Fruit fly (Drosophila melanogaster) whole organism, embryonic: Measurements from ENCODE around the gene CG16753.
A peak's percentile ranks its signal among the peaks of the same experiment; 100 is the strongest.

Source experiments
- Ada2b ChIP-seq: fragments of 200-800 bp; sonication (Bioruptor generic); IDR thresholded peaks from 2 replicates; pipeline ENCODE4 v1.3.6; 2022; ENCODE audit warnings: missing biosample characterization, missing genetic modification characterization
- B-H2 ChIP-seq: fragments of 200-800 bp; sonication (Bioruptor generic); optimal IDR thresholded peaks from 2 replicates; lab custom pipeline; 2018; ENCODE audit warnings: missing biosample characterization, mild to moderate bottlenecking, missing genetic modification characterization
- CG10959 ChIP-seq: fragments of 200-800 bp; sonication (Bioruptor generic); IDR thresholded peaks from 2 replicates; pipeline ENCODE4 v1.3.6; 2022; ENCODE audit warnings: missing biosample characterization, missing genetic modification characterization
- CG13296 ChIP-seq: fragments of 200-800 bp; sonication (Bioruptor generic); optimal IDR thresholded peaks from 3 replicates; lab custom pipeline; 2018; ENCODE audit warnings: missing biosample characterization, mild to moderate bottlenecking, missing genetic modification characterization
- CG15479 ChIP-seq: fragments of 200-800 bp; sonication (Bioruptor generic); optimal IDR thresholded peaks from 3 replicates; lab custom pipeline; 2019; ENCODE audit warnings: missing biosample characterization, mild to moderate bottlenecking, missing genetic modification characterization, moderate library complexity
- CG16863 ChIP-seq: fragments of 200-800 bp; sonication (Bioruptor generic); optimal IDR thresholded peaks from 3 replicates; lab custom pipeline; 2016; ENCODE audit warnings: missing biosample characterization, missing genetic modification characterization
- CG1792 ChIP-seq: fragments of 200-800 bp; sonication (Bioruptor generic); optimal IDR thresholded peaks from 2 replicates; lab custom pipeline; 2016; ENCODE audit warnings: missing biosample characterization, missing genetic modification characterization
- CG18764 ChIP-seq: fragments of 200-800 bp; sonication (Bioruptor generic); optimal IDR thresholded peaks from 3 replicates; lab custom pipeline; 2016; ENCODE audit warnings: missing biosample characterization, missing genetic modification characterization
- CG30431 ChIP-seq: fragments of 200-800 bp; sonication (Bioruptor generic); optimal IDR thresholded peaks from 2 replicates; lab custom pipeline; 2017; ENCODE audit warnings: missing biosample characterization, missing genetic modification characterization
- CG3065 ChIP-seq: fragments of 200-800 bp; sonication (Bioruptor generic); optimal IDR thresholded peaks from 2 replicates; lab custom pipeline; 2016; ENCODE audit warnings: missing biosample characterization, missing genetic modification characterization
- CG42726 ChIP-seq: fragments of 200-800 bp; sonication (Bioruptor generic); IDR thresholded peaks from 2 replicates; pipeline ENCODE4 v1.3.6; 2022; ENCODE audit warnings: missing biosample characterization, missing genetic modification characterization; ENCODE audit not compliant: partially characterized antibody
- CG4707 ChIP-seq: fragments of 200-800 bp; sonication (Bioruptor generic); optimal IDR thresholded peaks from 2 replicates; lab custom pipeline; 2018; ENCODE audit warnings: missing biosample characterization, mild to moderate bottlenecking, missing genetic modification characterization, moderate library complexity
- CG6272 ChIP-seq: fragments of 200-800 bp; sonication (Bioruptor generic); IDR thresholded peaks from 2 replicates; pipeline ENCODE4 v1.3.6; 2022; ENCODE audit warnings: missing biosample characterization, missing genetic modification characterization
- CG6683 ChIP-seq: fragments of 200-800 bp; sonication (Bioruptor generic); optimal IDR thresholded peaks from 2 replicates; lab custom pipeline; 2017; ENCODE audit warnings: missing biosample characterization, mild to moderate bottlenecking, missing genetic modification characterization, missing genetic modification reagents
- CG7839 ChIP-seq: fragments of 200-800 bp; sonication (Bioruptor generic); optimal IDR thresholded peaks from 3 replicates; lab custom pipeline; 2018; ENCODE audit warnings: missing biosample characterization, mild to moderate bottlenecking, missing genetic modification characterization, moderate library complexity
- CG7928 ChIP-seq: fragments of 200-800 bp; sonication (Bioruptor generic); optimal IDR thresholded peaks from 2 replicates; lab custom pipeline; 2017; ENCODE audit warnings: missing biosample characterization, mild to moderate bottlenecking, missing genetic modification characterization
- CG7963 ChIP-seq: fragments of 200-800 bp; sonication (Bioruptor generic); IDR thresholded peaks from 3 replicates; pipeline ENCODE4 v1.3.6; 2022; ENCODE audit warnings: missing biosample characterization, missing genetic modification characterization; ENCODE audit not compliant: partially characterized antibody
- CG7987 ChIP-seq: fragments of 200-800 bp; sonication (Bioruptor generic); optimal IDR thresholded peaks from 2 replicates; lab custom pipeline; 2018; ENCODE audit warnings: missing biosample characterization, mild to moderate bottlenecking, missing genetic modification characterization, moderate library complexity
- CG8388 ChIP-seq: fragments of 200-800 bp; sonication (Bioruptor generic); optimal IDR thresholded peaks from 2 replicates; lab custom pipeline; 2019; ENCODE audit warnings: missing biosample characterization, mild to moderate bottlenecking, missing genetic modification characterization, moderate library complexity
- CG9609 ChIP-seq: fragments of 200-800 bp; sonication (Bioruptor generic); optimal IDR thresholded peaks from 3 replicates; lab custom pipeline; 2016; ENCODE audit warnings: missing biosample characterization, missing genetic modification characterization
- CTCF ChIP-seq: fragments of 200-800 bp; sonication (Bioruptor generic); optimal IDR thresholded peaks from 2 replicates; lab custom pipeline; 2017; ENCODE audit warnings: missing biosample characterization, mild to moderate bottlenecking, missing genetic modification characterization, moderate library complexity
- Doc3 ChIP-seq: fragments of 200-800 bp; sonication (Bioruptor generic); IDR thresholded peaks from 3 replicates; pipeline ENCODE4 v1.3.6; 2022; ENCODE audit warnings: missing biosample characterization, missing genetic modification characterization; ENCODE audit not compliant: partially characterized antibody
- ERR ChIP-seq: fragments of 200-800 bp; sonication (Bioruptor generic); optimal IDR thresholded peaks from 2 replicates; lab custom pipeline; 2016; ENCODE audit warnings: missing biosample characterization, missing genetic modification characterization
- Ets65A ChIP-seq: fragments of 200-800 bp; sonication (Bioruptor generic); peaks from one replicate; lab custom pipeline; 2016; ENCODE audit warnings: missing biosample characterization, missing genetic modification characterization
- Lpt ChIP-seq: fragments of >200 bp; optimal IDR thresholded peaks from 2 replicates; lab custom pipeline; 2018; ENCODE audit warnings: missing biosample characterization, missing genetic modification characterization
- Mrtf ChIP-seq: fragments of 200-800 bp; sonication (Bioruptor generic); IDR thresholded peaks from 3 replicates; pipeline ENCODE4 v1.3.6; 2022; ENCODE audit warnings: missing biosample characterization, missing genetic modification characterization
- NC2β ChIP-seq: fragments of 200-800 bp; sonication (Bioruptor generic); optimal IDR thresholded peaks from 2 replicates; lab custom pipeline; 2016; ENCODE audit warnings: missing biosample characterization, missing genetic modification characterization
- Opbp ChIP-seq: fragments of 200-800 bp; sonication (Bioruptor generic); IDR thresholded peaks from 3 replicates; pipeline ENCODE4 v1.3.6; 2022; ENCODE audit warnings: missing biosample characterization, missing genetic modification characterization; ENCODE audit not compliant: partially characterized antibody
- Pdp1 ChIP-seq, 2 experiments: fragments of 200-800 bp; sonication (Bioruptor generic); optimal IDR thresholded peaks; 3 replicates each; lab custom pipeline; 2016; ENCODE audit warnings: missing biosample characterization in 2 of 2, missing genetic modification characterization in 2 of 2, mild to moderate bottlenecking in 1 of 2, moderate library complexity in 1 of 2
- Sox100B ChIP-seq: fragments of 200-800 bp; sonication (Bioruptor generic); optimal IDR thresholded peaks from 3 replicates; lab custom pipeline; 2018; ENCODE audit warnings: missing biosample characterization, mild to moderate bottlenecking, missing genetic modification characterization
- Sry-β ChIP-seq: fragments of 200-800 bp; sonication (Bioruptor generic); optimal IDR thresholded peaks from 2 replicates; lab custom pipeline; 2018; ENCODE audit warnings: missing biosample characterization, mild to moderate bottlenecking, missing genetic modification characterization, moderate library complexity
- bbx ChIP-seq: fragments of 200-800 bp; sonication (Bioruptor generic); IDR thresholded peaks from 2 replicates; pipeline ENCODE4 v1.3.6; 2022; ENCODE audit warnings: missing biosample characterization, missing genetic modification characterization; ENCODE audit not compliant: partially characterized antibody
- bcd ChIP-seq: fragments of 200-800 bp; sonication (Bioruptor generic); optimal IDR thresholded peaks from 2 replicates; lab custom pipeline; 2017; ENCODE audit warnings: missing biosample characterization, mild to moderate bottlenecking, missing genetic modification characterization
- cato ChIP-seq: fragments of 200-800 bp; sonication (Bioruptor generic); optimal IDR thresholded peaks from 2 replicates; lab custom pipeline; 2016; ENCODE audit warnings: missing biosample characterization, missing genetic modification characterization, borderline replicate concordance
- dmrt11E ChIP-seq: fragments of 200-800 bp; sonication (Bioruptor generic); optimal IDR thresholded peaks from 3 replicates; lab custom pipeline; 2018; ENCODE audit warnings: missing biosample characterization, mild to moderate bottlenecking, missing genetic modification characterization, moderate library complexity
- fru ChIP-seq: fragments of >200 bp; optimal IDR thresholded peaks from 2 replicates; lab custom pipeline; 2017
- gem ChIP-seq: fragments of 200-800 bp; sonication (Bioruptor generic); optimal IDR thresholded peaks from 2 replicates; lab custom pipeline; 2019; ENCODE audit warnings: missing biosample characterization, mild to moderate bottlenecking, missing genetic modification characterization, moderate library complexity
- hth ChIP-seq: fragments of >200 bp; optimal IDR thresholded peaks from 2 replicates; lab custom pipeline; 2017; ENCODE audit warnings: inconsistent platforms
- onecut ChIP-seq: fragments of 200-800 bp; sonication (Bioruptor generic); IDR thresholded peaks from 2 replicates; pipeline ENCODE4 v1.3.6; 2022; ENCODE audit warnings: missing biosample characterization, missing genetic modification characterization
- org-1 ChIP-seq: fragments of 200-800 bp; sonication (Bioruptor generic); optimal IDR thresholded peaks from 2 replicates; lab custom pipeline; 2017; ENCODE audit warnings: missing biosample characterization, missing genetic modification characterization
- pb ChIP-seq: fragments of 200-800 bp; sonication (Bioruptor generic); optimal IDR thresholded peaks from 3 replicates; lab custom pipeline; 2016; ENCODE audit warnings: missing biosample characterization, missing genetic modification characterization
- pum ChIP-seq: fragments of 200-800 bp; sonication (Bioruptor generic); optimal IDR thresholded peaks from 2 replicates; lab custom pipeline; 2016; ENCODE audit warnings: missing biosample characterization, missing genetic modification characterization
- sd ChIP-seq: fragments of 200-800 bp; sonication (Bioruptor generic); optimal IDR thresholded peaks from 3 replicates; lab custom pipeline; 2018; ENCODE audit warnings: missing biosample characterization, mild to moderate bottlenecking, missing genetic modification characterization, moderate library complexity
- tna ChIP-seq: fragments of 200-800 bp; sonication (Bioruptor generic); IDR thresholded peaks from 2 replicates; pipeline ENCODE4 v1.3.6; 2022; ENCODE audit warnings: missing biosample characterization, missing genetic modification characterization; ENCODE audit not compliant: partially characterized antibody
- unc-4 ChIP-seq: fragments of 200-800 bp; sonication (Bioruptor generic); IDR thresholded peaks from 2 replicates; pipeline ENCODE4 v1.3.6; 2022; ENCODE audit warnings: missing biosample characterization, missing genetic modification characterization; ENCODE audit not compliant: partially characterized antibody
- zen ChIP-seq: fragments of 200-800 bp; sonication (Bioruptor generic); optimal IDR thresholded peaks from 3 replicates; lab custom pipeline; 2018; ENCODE audit warnings: missing biosample characterization, mild to moderate bottlenecking, missing genetic modification characterization, moderate library complexity
- zen2 ChIP-seq: fragments of 200-800 bp; sonication (Bioruptor generic); IDR thresholded peaks from 3 replicates; pipeline ENCODE4 v1.3.6; 2022; ENCODE audit warnings: missing biosample characterization, missing genetic modification characterization; ENCODE audit not compliant: partially characterized antibody
- zfh2 ChIP-seq: fragments of 200-800 bp; sonication (Bioruptor generic); optimal IDR thresholded peaks from 2 replicates; lab custom pipeline; 2016; ENCODE audit warnings: missing biosample characterization, missing genetic modification characterization

Gene CG16753

dm6 chr3L:3096073-3096725, 41.3 kb downstream of the CG16753 start (continued):
- TF ChIP-seq Doc3 (GFP tag; lab: Robert Waterston, UW) (peak; percentile 39; the same call in 1 of the 3 replicates), pum (GFP tag; lab: Kevin White, UChicago) (no peak), CG4707 (GFP tag; lab: Kevin White, UChicago) (no peak), dmrt11E (tag; lab: Kevin White, UChicago) (no peak), CG3065 (no peak), unc-4 (GFP tag; lab: Robert Waterston, UW) (peak; percentile 52), CG7928 (GFP tag; lab: Kevin White, UChicago) (no peak), CG30431 (GFP tag; lab: Kevin White, UChicago) (no peak), cato (GFP tag; lab: Kevin White, UChicago) (no peak), tna (GFP tag; lab: Robert Waterston, UW) (peak; percentile 79), sd (no peak), CG9609 (GFP tag; lab: Kevin White, UChicago) (no peak), bcd (GFP tag; lab: Kevin White, UChicago) (no peak), CG7839 (tag; lab: Kevin White, UChicago) (peak; percentile 18), org-1 (GFP tag; lab: Kevin White, UChicago) (no peak), ERR (GFP tag; lab: Kevin White, UChicago) (no peak), Sox100B (GFP tag; lab: Kevin White, UChicago) (no peak), hth (lab: Kevin White, UChicago) (no peak), pb (GFP tag; lab: Kevin White, UChicago) (no peak), CG8388 (GFP tag; lab: Kevin White, UChicago) (no peak), CG16863 (GFP tag; lab: Kevin White, UChicago) (no peak), CG13296 (no peak), zen (tag; lab: Kevin White, UChicago) (no peak), CG1792 (GFP tag; lab: Kevin White, UChicago) (no peak), CG6272 (GFP tag; lab: Robert Waterston, UW) (no peak), gem (tag; lab: Kevin White, UChicago) (peak; percentile 44), Ada2b (GFP tag; lab: Robert Waterston, UW) (peak; percentile 3; the same call in 1 of the 2 replicates), Lpt (GFP tag; lab: Kevin White, UChicago) (no peak), CG6683 (GFP tag; lab: Kevin White, UChicago) (no peak), onecut (GFP tag; lab: Robert Waterston, UW) (no peak), zfh2 (no peak), Sry-β (GFP tag; lab: Kevin White, UChicago) (no peak), CTCF (GFP tag; lab: Kevin White, UChicago) (no peak), B-H2 (GFP tag; lab: Kevin White, UChicago) (no peak), fru (lab: Kevin White, UChicago) (no peak), NC2β (GFP tag; lab: Kevin White, UChicago) (no peak), CG18764 (GFP tag; lab: Kevin White, UChicago) (no peak), CG15479 (GFP tag; lab: Kevin White, UChicago) (no peak)

- TF ChIP-seq CG7963 (GFP tag; lab: Robert Waterston, UW), result peak; percentile 67; the same call in 2 of the 3 replicates
- TF ChIP-seq CG10959 (GFP tag; lab: Robert Waterston, UW), result no peak
- TF ChIP-seq zen2 (GFP tag; lab: Robert Waterston, UW), result peak; percentile 62; the same call in 2 of the 3 replicates
- TF ChIP-seq Mrtf (GFP tag; lab: Robert Waterston, UW), result no peak
- TF ChIP-seq CG7987 (GFP tag; lab: Kevin White, UChicago), result no peak
- no peak for TF ChIP-seq Ada2b (GFP tag; lab: Robert Waterston, UW)
- peak; percentile 34 for TF ChIP-seq Ets65A (GFP tag; lab: Kevin White, UChicago)
- peak in 1 of 2 experiments; percentile 68 for TF ChIP-seq Pdp1 (GFP tag; optimal IDR thresholded peaks at IDR 0.05; lab: Kevin White, UChicago)
- TF ChIP-seq CG42726 (GFP tag; lab: Robert Waterston, UW), result peak; percentile 65; the same call in 1 of the 2 replicates
- TF ChIP-seq bbx (GFP tag; lab: Robert Waterston, UW), result peak; percentile 52
- TF ChIP-seq Opbp (GFP tag; lab: Robert Waterston, UW), result peak; percentile 46; the same call in 2 of the 3 replicates
These were observed 42.1 kb downstream of the CG16753 start for dm6 chr3L:3096726-3097597.
